Fruit fly (Drosophila melanogaster): ENCODE measurements around the gene CG14717.

Gene CG14717

DNA sequence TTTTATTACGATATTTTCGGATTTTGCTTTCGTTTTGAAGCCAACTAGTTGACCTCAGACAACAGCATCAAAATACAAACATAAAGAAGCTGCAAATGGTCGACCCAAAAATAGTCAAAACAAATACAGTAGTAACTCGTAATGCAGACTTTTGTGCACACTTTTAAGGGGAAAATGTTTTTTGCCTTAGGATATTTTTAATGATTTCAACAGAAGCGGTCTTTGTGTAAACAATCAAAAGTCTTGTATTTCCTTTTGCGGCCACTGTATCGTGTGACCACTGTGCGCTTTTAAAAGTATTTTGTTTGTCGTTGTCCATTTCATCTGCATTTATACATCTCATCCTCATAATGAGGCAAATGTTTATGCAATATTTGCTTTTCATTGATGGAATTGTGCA is 46.9 kb upstream of the CG14717 start (continued):
- TF ChIP-seq wek (GFP tag; optimal IDR thresholded peaks at IDR 0.05) (peak; percentile 84), MBD-R2 (GFP tag; IDR thresholded peaks at IDR 0.05) (peak; percentile 94), zfh2 (GFP tag; optimal IDR thresholded peaks at IDR 0.05) (peak; percentile 98), kni (GFP tag; optimal IDR thresholded peaks at IDR 0.05) (no peak), CTCF (GFP tag; optimal IDR thresholded peaks at IDR 0.05) (peak; percentile 39), CG1832 (GFP tag; optimal IDR thresholded peaks at IDR 0.05) (no peak), dysf (GFP tag; IDR thresholded peaks at IDR 0.05) (peak; percentile 98), CG12942 (GFP tag; optimal IDR thresholded peaks at IDR 0.05) (peak; percentile 95), maf-S (GFP tag; optimal IDR thresholded peaks at IDR 0.05) (peak; percentile 97), slbo (GFP tag; IDR thresholded peaks at IDR 0.05) (peak; percentile 99), Hr51 (GFP tag; optimal IDR thresholded peaks at IDR 0.05) (peak; percentile 94 to 96), CG31388 (GFP tag; optimal IDR thresholded peaks at IDR 0.05) (peak; percentile 94), CG10979 (tag; optimal IDR thresholded peaks at IDR 0.05) (peak; percentile 78), fd3F (GFP tag; optimal IDR thresholded peaks at IDR 0.05) (peak; percentile 97), so (GFP tag; IDR thresholded peaks at IDR 0.05) (peak; percentile 97), Eip74EF (GFP tag; optimal IDR thresholded peaks at IDR 0.05) (peak in 1 of 2 experiments; percentile 81), HLHmδ (GFP tag; optimal IDR thresholded peaks at IDR 0.05) (no peak), grn (GFP tag; optimal IDR thresholded peaks at IDR 0.05) (peak; percentile 40), tx (GFP tag; optimal IDR thresholded peaks at IDR 0.05) (peak; percentile 95), gro (GFP tag; optimal IDR thresholded peaks at IDR 0.05) (peak; percentile 99), mirr (GFP tag; optimal IDR thresholded peaks at IDR 0.05) (peak; percentile 98), CG1647 (GFP tag; optimal IDR thresholded peaks at IDR 0.05) (peak; percentile 96), klu (GFP tag; IDR thresholded peaks at IDR 0.05) (peak; percentile 93), CG4707 (GFP tag; optimal IDR thresholded peaks at IDR 0.05) (peak; percentile 82), D19A (tag; optimal IDR thresholded peaks at IDR 0.05) (peak; percentile 83), CG7987 (GFP tag; optimal IDR thresholded peaks at IDR 0.05) (peak; percentile 87), CG10147 (GFP tag; optimal IDR thresholded peaks at IDR 0.05) (peak; percentile 95), aop (GFP tag; IDR thresholded peaks at IDR 0.05) (peak; percentile 92), CG13624 (GFP tag; optimal IDR thresholded peaks at IDR 0.05) (peak; percentile 98), CkIIα-i1 (GFP tag; IDR thresholded peaks at IDR 0.05) (peak; percentile 93), Nf-YC (tag; optimal IDR thresholded peaks at IDR 0.05) (peak; percentile 88), CG7357 (GFP tag; IDR thresholded peaks at IDR 0.05) (peak; percentile 91), pan (optimal IDR thresholded peaks at IDR 0.05) (no peak), pan (GFP tag; optimal IDR thresholded peaks at IDR 0.05 in 1 of 2, IDR thresholded peaks at IDR 0.05 in 1 of 2) (peak in 1 of 2 experiments; percentile 99), inv (GFP tag; IDR thresholded peaks at IDR 0.05; ENCODE audit: partially characterized antibody) (no peak), CG7556 (GFP tag; optimal IDR thresholded peaks at IDR 0.05) (peak; percentile 91), Deaf1 (tag; optimal IDR thresholded peaks at IDR 0.05) (peak; percentile 51), CG13894 (tag; optimal IDR thresholded peaks at IDR 0.05) (peak; percentile 93), gce (GFP tag; IDR thresholded peaks at IDR 0.05) (peak; percentile 91; the same call in 2 of the 3 replicates), CG17186 (GFP tag; optimal IDR thresholded peaks at IDR 0.05) (peak; percentile 34), CG15601 (tag; optimal IDR thresholded peaks at IDR 0.05) (peak; percentile 63), CG3847 (GFP tag; IDR thresholded peaks at IDR 0.05) (peak; percentile 98), CG5245 (GFP tag; optimal IDR thresholded peaks at IDR 0.05) (peak; percentile 96), CG10959 (GFP tag; IDR thresholded peaks at IDR 0.05) (peak; percentile 82), hkb (optimal IDR thresholded peaks at IDR 0.05) (no peak), hkb (GFP tag; IDR thresholded peaks at IDR 0.05) (peak; percentile 97), CG8281 (tag; optimal IDR thresholded peaks at IDR 0.05) (peak; percentile 81), sna (GFP tag; IDR thresholded peaks at IDR 0.05; ENCODE audit: partially characterized antibody) (no peak), Hsf (GFP tag; optimal IDR thresholded peaks at IDR 0.05) (peak; percentile 97), tap (tag; optimal IDR thresholded peaks at IDR 0.05) (peak; percentile 93), CG12219 (GFP tag; optimal IDR thresholded peaks at IDR 0.05) (peak; percentile 94)
